Fruit fly (Drosophila melanogaster) whole organism, embryonic: ENCODE measurements around the gene Vdup1.
A peak's percentile ranks its signal among the peaks of the same experiment; 100 is the strongest.

Experiments used
- Adf1 ChIP-seq: fragments of 200-800 bp; sonication (Bioruptor generic); IDR thresholded peaks from 2 replicates; pipeline ENCODE4 v1.3.6; 2022; ENCODE audit warnings: missing biosample characterization, missing genetic modification characterization
- CG1024 ChIP-seq: fragments of 200-800 bp; sonication (Bioruptor generic); IDR thresholded peaks from 2 replicates; pipeline ENCODE4 v1.3.6; 2022; ENCODE audit warnings: missing biosample characterization, missing genetic modification characterization
- CG12744 ChIP-seq: fragments of 200-800 bp; sonication (Bioruptor generic); optimal IDR thresholded peaks from 2 replicates; lab custom pipeline; 2016; ENCODE audit warnings: missing biosample characterization, missing genetic modification characterization
- CG13296 ChIP-seq: fragments of 200-800 bp; sonication (Bioruptor generic); optimal IDR thresholded peaks from 3 replicates; lab custom pipeline; 2018; ENCODE audit warnings: missing biosample characterization, mild to moderate bottlenecking, missing genetic modification characterization
- CG15269 ChIP-seq: fragments of 200-800 bp; sonication (Bioruptor generic); optimal IDR thresholded peaks from 2 replicates; lab custom pipeline; 2018; ENCODE audit warnings: missing biosample characterization, mild to moderate bottlenecking, missing genetic modification characterization, moderate library complexity
- CG15696 ChIP-seq: fragments of 200-800 bp; sonication (Bioruptor generic); optimal IDR thresholded peaks from 2 replicates; lab custom pipeline; 2019; ENCODE audit warnings: missing biosample characterization, mild to moderate bottlenecking, missing genetic modification characterization, moderate library complexity
- CG1603 ChIP-seq: fragments of 200-800 bp; sonication (Bioruptor generic); optimal IDR thresholded peaks from 2 replicates; lab custom pipeline; 2019; ENCODE audit warnings: missing biosample characterization, mild to moderate bottlenecking, missing genetic modification characterization, moderate library complexity
- CG17568 ChIP-seq: fragments of 200-800 bp; sonication (Bioruptor generic); optimal IDR thresholded peaks from 2 replicates; lab custom pipeline; 2018; ENCODE audit warnings: missing biosample characterization, mild to moderate bottlenecking, missing genetic modification characterization, moderate library complexity
- CG17612 ChIP-seq: fragments of 200-800 bp; sonication (Bioruptor generic); IDR thresholded peaks from 2 replicates; pipeline ENCODE4 v1.3.6; 2022; ENCODE audit warnings: missing biosample characterization, missing genetic modification characterization
- CG1832 ChIP-seq: fragments of 200-800 bp; sonication (Bioruptor generic); optimal IDR thresholded peaks from 2 replicates; lab custom pipeline; 2017; ENCODE audit warnings: missing biosample characterization, mild to moderate bottlenecking, missing genetic modification characterization, inconsistent platforms
- CG2889 ChIP-seq: fragments of 200-800 bp; sonication (Bioruptor generic); IDR thresholded peaks from 3 replicates; pipeline ENCODE4 v1.3.6; 2022; ENCODE audit warnings: missing biosample characterization, missing genetic modification characterization
- CG31441 ChIP-seq: fragments of 200-800 bp; sonication (Bioruptor generic); IDR thresholded peaks from 2 replicates; pipeline ENCODE4 v1.3.6; 2022; ENCODE audit warnings: missing biosample characterization, missing genetic modification characterization
- CG34376 ChIP-seq: fragments of 200-800 bp; sonication (Bioruptor generic); optimal IDR thresholded peaks from 2 replicates; lab custom pipeline; 2018; ENCODE audit warnings: missing biosample characterization, mild to moderate bottlenecking, missing genetic modification characterization
- CG43689 ChIP-seq: fragments of 200-800 bp; sonication (Bioruptor generic); IDR thresholded peaks from 2 replicates; pipeline ENCODE4 v1.3.6; 2022; ENCODE audit warnings: missing biosample characterization, missing genetic modification characterization
- CG7786 ChIP-seq: fragments of 200-800 bp; sonication (Bioruptor generic); optimal IDR thresholded peaks from 2 replicates; lab custom pipeline; 2016; ENCODE audit warnings: missing biosample characterization, missing genetic modification characterization
- Chrac-16 ChIP-seq: fragments of 200-800 bp; sonication (Bioruptor generic); optimal IDR thresholded peaks from 3 replicates; lab custom pipeline; 2016; ENCODE audit warnings: missing biosample characterization, missing genetic modification characterization
- Doc3 ChIP-seq: fragments of 200-800 bp; sonication (Bioruptor generic); IDR thresholded peaks from 3 replicates; pipeline ENCODE4 v1.3.6; 2022; ENCODE audit warnings: missing biosample characterization, missing genetic modification characterization; ENCODE audit not compliant: partially characterized antibody
- Drgx ChIP-seq: fragments of 200-800 bp; sonication (Bioruptor generic); IDR thresholded peaks from 2 replicates; pipeline ENCODE4 v1.3.6; 2022; ENCODE audit warnings: missing biosample characterization, missing genetic modification characterization
- HLH54F ChIP-seq: fragments of 200-800 bp; sonication (Bioruptor generic); optimal IDR thresholded peaks from 3 replicates; lab custom pipeline; 2016; ENCODE audit warnings: missing biosample characterization, missing genetic modification characterization
- Med ChIP-seq: fragments of 200-800 bp; sonication (Bioruptor generic); peaks from one replicate; lab custom pipeline; 2016; ENCODE audit warnings: missing biosample characterization, missing genetic modification characterization, mild to moderate bottlenecking, inconsistent platforms, moderate library complexity
- Mes4 ChIP-seq: fragments of 200-800 bp; sonication (Bioruptor generic); optimal IDR thresholded peaks from 2 replicates; lab custom pipeline; 2016; ENCODE audit warnings: missing biosample characterization, missing genetic modification characterization
- NK7.1 ChIP-seq: fragments of 200-800 bp; sonication (Bioruptor generic); optimal IDR thresholded peaks from 3 replicates; lab custom pipeline; 2016; ENCODE audit warnings: missing biosample characterization, missing genetic modification characterization
- NfI ChIP-seq: fragments of 200-800 bp; sonication (Bioruptor generic); optimal IDR thresholded peaks from 3 replicates; lab custom pipeline; 2018; ENCODE audit warnings: missing biosample characterization, mild to moderate bottlenecking, missing genetic modification characterization, moderate library complexity
- Pdp1 ChIP-seq, 2 experiments: fragments of 200-800 bp; sonication (Bioruptor generic); optimal IDR thresholded peaks; 3 replicates each; lab custom pipeline; 2016; ENCODE audit warnings: missing biosample characterization in 2 of 2, missing genetic modification characterization in 2 of 2, mild to moderate bottlenecking in 1 of 2, moderate library complexity in 1 of 2
- Sin3A ChIP-seq: fragments of >200 bp; optimal IDR thresholded peaks from 2 replicates; lab custom pipeline; 2018
- Sry-β ChIP-seq: fragments of 200-800 bp; sonication (Bioruptor generic); optimal IDR thresholded peaks from 2 replicates; lab custom pipeline; 2018; ENCODE audit warnings: missing biosample characterization, mild to moderate bottlenecking, missing genetic modification characterization, moderate library complexity
- Stat92E ChIP-seq, 3 experiments: fragments of >200 bp in 2 of 3; fragments of 200-800 bp in 1 of 3; sonication (Bioruptor generic) in 1 of 3; optimal IDR thresholded peaks; 2 replicates each; lab custom pipeline; 2017 to 2019; ENCODE audit warnings: missing biosample characterization in 3 of 3, missing genetic modification characterization in 3 of 3, mild to moderate bottlenecking in 1 of 3, moderate library complexity in 1 of 3
- bigmax ChIP-seq: fragments of 200-800 bp; sonication (Bioruptor generic); optimal IDR thresholded peaks from 2 replicates; lab custom pipeline; 2018; ENCODE audit warnings: missing biosample characterization, mild to moderate bottlenecking, missing genetic modification characterization
- cg ChIP-seq: fragments of 200-800 bp; sonication (Bioruptor generic); optimal IDR thresholded peaks from 3 replicates; lab custom pipeline; 2019; ENCODE audit warnings: missing biosample characterization, mild to moderate bottlenecking, missing genetic modification characterization, moderate library complexity
- chinmo ChIP-seq: fragments of 200-800 bp; sonication (Bioruptor generic); IDR thresholded peaks from 4 replicates; pipeline ENCODE4 v1.3.6; 2022; ENCODE audit warnings: missing biosample characterization, missing genetic modification characterization; ENCODE audit not compliant: partially characterized antibody
- ftz-f1 ChIP-seq: fragments of 200-800 bp; sonication (Bioruptor generic); optimal IDR thresholded peaks from 2 replicates; lab custom pipeline; 2016; ENCODE audit warnings: missing biosample characterization, missing genetic modification characterization
- gsb ChIP-seq: fragments of 200-800 bp; sonication (Bioruptor generic); IDR thresholded peaks from 2 replicates; pipeline ENCODE4 v1.3.6; 2022; ENCODE audit warnings: missing biosample characterization, missing genetic modification characterization
- gsb-n ChIP-seq: fragments of 200-800 bp; sonication (Bioruptor generic); optimal IDR thresholded peaks from 3 replicates; lab custom pipeline; 2018; ENCODE audit warnings: missing biosample characterization, mild to moderate bottlenecking, missing genetic modification characterization
- ham ChIP-seq: fragments of 200-800 bp; sonication (Bioruptor generic); IDR thresholded peaks from 2 replicates; pipeline ENCODE4 v1.3.6; 2022; ENCODE audit warnings: missing biosample characterization, missing genetic modification characterization
- inv ChIP-seq: fragments of 200-800 bp; sonication (Bioruptor generic); IDR thresholded peaks from 2 replicates; pipeline ENCODE4 v1.3.6; 2022; ENCODE audit warnings: missing biosample characterization, missing genetic modification characterization; ENCODE audit not compliant: partially characterized antibody
- lbe ChIP-seq: fragments of 200-800 bp; sonication (Bioruptor generic); optimal IDR thresholded peaks from 2 replicates; lab custom pipeline; 2016; ENCODE audit warnings: missing biosample characterization, mild to moderate bottlenecking, missing genetic modification characterization
- mirr ChIP-seq: fragments of 200-800 bp; sonication (Bioruptor generic); optimal IDR thresholded peaks from 3 replicates; lab custom pipeline; 2018; ENCODE audit warnings: missing biosample characterization, mild to moderate bottlenecking, missing genetic modification characterization
- pb ChIP-seq: fragments of 200-800 bp; sonication (Bioruptor generic); optimal IDR thresholded peaks from 3 replicates; lab custom pipeline; 2016; ENCODE audit warnings: missing biosample characterization, missing genetic modification characterization
- pfk ChIP-seq: fragments of 200-800 bp; sonication (Bioruptor generic); optimal IDR thresholded peaks from 2 replicates; lab custom pipeline; 2018; ENCODE audit warnings: missing biosample characterization, mild to moderate bottlenecking, missing genetic modification characterization, moderate library complexity
- pzg ChIP-seq: fragments of 200-800 bp; sonication (Bioruptor generic); optimal IDR thresholded peaks from 3 replicates; lab custom pipeline; 2018; ENCODE audit warnings: missing biosample characterization, mild to moderate bottlenecking, missing genetic modification characterization, moderate library complexity
- run ChIP-seq: fragments of 200-800 bp; sonication (Bioruptor generic); optimal IDR thresholded peaks from 3 replicates; lab custom pipeline; 2018; ENCODE audit warnings: missing biosample characterization, mild to moderate bottlenecking, missing genetic modification characterization
- sim ChIP-seq: fragments of 200-800 bp; sonication (Bioruptor generic); IDR thresholded peaks from 2 replicates; pipeline ENCODE4 v1.3.6; 2022; ENCODE audit warnings: missing biosample characterization, missing genetic modification characterization
- sisA ChIP-seq: fragments of 200-800 bp; sonication (Bioruptor generic); IDR thresholded peaks from 2 replicates; pipeline ENCODE4 v1.3.6; 2022; ENCODE audit warnings: missing biosample characterization, missing genetic modification characterization
- sug ChIP-seq: fragments of 200-800 bp; optimal IDR thresholded peaks from 2 replicates; lab custom pipeline; 2019; ENCODE audit warnings: missing biosample characterization, mild to moderate bottlenecking, missing genetic modification characterization, moderate library complexity
- tll ChIP-seq, 2 experiments: fragments of 200-800 bp in 1 of 2; fragments of >200 bp in 1 of 2; sonication (Bioruptor generic) in 1 of 2; optimal IDR thresholded peaks; 2 replicates each; lab custom pipeline; 2017 to 2019; ENCODE audit warnings: missing biosample characterization in 2 of 2, missing genetic modification characterization in 2 of 2, mild to moderate bottlenecking in 1 of 2, moderate library complexity in 1 of 2
- tup ChIP-seq: fragments of 200-800 bp; sonication (Bioruptor generic); optimal IDR thresholded peaks from 2 replicates; lab custom pipeline; 2016; ENCODE audit warnings: missing biosample characterization, mild to moderate bottlenecking, missing genetic modification characterization, moderate library complexity
- tx ChIP-seq: fragments of 200-800 bp; sonication (Bioruptor generic); optimal IDR thresholded peaks from 2 replicates; lab custom pipeline; 2016; ENCODE audit warnings: missing biosample characterization, missing genetic modification characterization
- wdn ChIP-seq: fragments of 200-800 bp; sonication (Bioruptor generic); IDR thresholded peaks from 2 replicates; pipeline ENCODE4 v1.3.6; 2022; ENCODE audit warnings: missing biosample characterization, missing genetic modification characterization
- wek ChIP-seq: fragments of 200-800 bp; sonication (Bioruptor generic); optimal IDR thresholded peaks from 3 replicates; lab custom pipeline; 2018; ENCODE audit warnings: missing biosample characterization, mild to moderate bottlenecking, missing genetic modification characterization, moderate library complexity
- yki ChIP-seq: fragments of >200 bp; optimal IDR thresholded peaks from 3 replicates; lab custom pipeline; 2018

The Vdup1 gene

DNA sequence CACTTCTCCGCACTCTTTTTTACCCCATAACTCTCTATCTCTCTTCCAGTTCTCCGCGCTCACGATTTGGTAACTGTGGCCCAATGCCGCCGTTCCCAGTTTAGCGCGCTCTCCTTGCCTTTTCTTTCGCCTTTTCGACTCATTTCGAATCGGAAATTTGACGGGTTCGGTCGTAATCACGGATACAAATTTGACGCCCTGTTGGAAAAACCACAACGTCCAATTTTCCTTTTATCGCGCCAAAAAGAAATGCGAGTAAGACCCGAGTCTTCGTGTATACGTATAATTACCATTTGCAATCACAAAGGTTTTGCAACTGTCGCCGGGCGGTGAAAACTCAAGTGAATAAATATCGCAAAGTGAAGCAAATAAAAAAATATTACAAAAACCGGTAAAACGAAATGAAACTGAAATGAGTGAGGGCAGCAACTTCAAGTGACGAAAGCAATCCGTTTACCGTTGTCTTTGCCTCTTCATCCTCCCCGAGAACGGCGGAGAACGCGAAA, 49.4 kb downstream of the Vdup1 start, which contains the start of gene Pdk1:
Gene Pdk1 (plus strand): TSS at position 140 of the 506 bp plus-strand sequence.
- TF ChIP-seq CG1832 = no peak
- peak; percentile 1 for TF ChIP-seq NfI (GFP tag; lab: Kevin White, UChicago)
- TF ChIP-seq Med (GFP tag; lab: Kevin White, UChicago) = peak; percentile 93
- TF ChIP-seq sim = no peak
- peak in 1 of 3 experiments; percentile 44 for TF ChIP-seq Stat92E (GFP tag; optimal IDR thresholded peaks at IDR 0.05; lab: Kevin White, UChicago)
- peak; percentile 13 for TF ChIP-seq mirr
- TF ChIP-seq CG15269 = peak; percentile 16
- peak; percentile 29 for TF ChIP-seq sug (tag; lab: Kevin White, UChicago)
- no peak for TF ChIP-seq tx
- peak in 1 of 2 experiments; percentile 67 for TF ChIP-seq Pdp1 (GFP tag; optimal IDR thresholded peaks at IDR 0.05; lab: Kevin White, UChicago)
- no peak for TF ChIP-seq sisA (GFP tag; lab: Robert Waterston, UW)
- TF ChIP-seq gsb-n = no peak
- no peak for TF ChIP-seq HLH54F
- no peak for TF ChIP-seq CG2889 (GFP tag; lab: Robert Waterston, UW)
- no peak for TF ChIP-seq CG43689 (GFP tag; lab: Robert Waterston, UW)
- 0 out of 2 replicates have a peak, but pooled peaks have one; percentile 8 for TF ChIP-seq inv (GFP tag; lab: Robert Waterston, UW)
- peak; percentile 51; the same call in 1 of the 2 replicates for TF ChIP-seq Adf1
- TF ChIP-seq pfk (GFP tag; lab: Kevin White, UChicago) = peak; percentile 99
- TF ChIP-seq lbe (GFP tag; lab: Kevin White, UChicago) = peak; percentile 17
- no peak for TF ChIP-seq gsb (GFP tag; lab: Robert Waterston, UW)
- TF ChIP-seq ftz-f1 = peak; percentile 27
- no peak for TF ChIP-seq pzg (GFP tag; lab: Kevin White, UChicago)
- TF ChIP-seq yki (lab: Kevin White, UChicago) = peak; percentile 62
- TF ChIP-seq Chrac-16 (GFP tag; lab: Kevin White, UChicago) = no peak
- no peak for TF ChIP-seq wdn
- TF ChIP-seq CG17612 (GFP tag; lab: Robert Waterston, UW) = no peak
- no peak for TF ChIP-seq CG1024 (GFP tag; lab: Robert Waterston, UW)
- TF ChIP-seq CG7786 = no peak
- TF ChIP-seq CG1603 (tag; lab: Kevin White, UChicago) = peak; percentile 60
- TF ChIP-seq cg (GFP tag; lab: Kevin White, UChicago) = peak; percentile 23
- no peak for TF ChIP-seq pb (GFP tag; lab: Kevin White, UChicago)
- no peak for TF ChIP-seq tup
- TF ChIP-seq wek (GFP tag; lab: Kevin White, UChicago) = peak; percentile 16
- no peak for TF ChIP-seq NK7.1 (GFP tag; lab: Kevin White, UChicago)
- TF ChIP-seq Sry-β (GFP tag; lab: Kevin White, UChicago) = no peak
- no peak for TF ChIP-seq Sin3A
- no peak; the same call in 1 of the 2 replicates for TF ChIP-seq CG31441 (GFP tag; lab: Robert Waterston, UW)
- peak; percentile 30 for TF ChIP-seq Mes4
- peak; percentile 49 for TF ChIP-seq run (tag; lab: Kevin White, UChicago)
- TF ChIP-seq chinmo (GFP tag; lab: Robert Waterston, UW) = peak; percentile 84; the same call in 2 of the 4 replicates
- TF ChIP-seq CG34376 = peak; percentile 72
- 0 out of 2 replicates have a peak, but pooled peaks have one; percentile 28 for TF ChIP-seq Drgx
- no peak for TF ChIP-seq ham (GFP tag; lab: Robert Waterston, UW)
- no peak for TF ChIP-seq bigmax (GFP tag; lab: Kevin White, UChicago)
- TF ChIP-seq CG15696 (tag; lab: Kevin White, UChicago) = no peak
- TF ChIP-seq CG12744 (GFP tag; lab: Kevin White, UChicago) = no peak
- TF ChIP-seq CG13296 = no peak
- peak; percentile 36 for TF ChIP-seq CG17568 (GFP tag; lab: Kevin White, UChicago)
- TF ChIP-seq tll (GFP tag; optimal IDR thresholded peaks at IDR 0.05; lab: Kevin White, UChicago) = peak in 1 of 2 experiments; percentile 35
- TF ChIP-seq Doc3 (GFP tag; lab: Robert Waterston, UW) = no peak
